Worm (Caenorhabditis elegans): ENCODE data around the gene sdz-11.
"Not testable (repeated sequence)": the region's sequence is repeated elsewhere in the genome, so short reads cannot be mapped to it uniquely, and the experiment has no call there.

sdz-11 gene

DNA sequence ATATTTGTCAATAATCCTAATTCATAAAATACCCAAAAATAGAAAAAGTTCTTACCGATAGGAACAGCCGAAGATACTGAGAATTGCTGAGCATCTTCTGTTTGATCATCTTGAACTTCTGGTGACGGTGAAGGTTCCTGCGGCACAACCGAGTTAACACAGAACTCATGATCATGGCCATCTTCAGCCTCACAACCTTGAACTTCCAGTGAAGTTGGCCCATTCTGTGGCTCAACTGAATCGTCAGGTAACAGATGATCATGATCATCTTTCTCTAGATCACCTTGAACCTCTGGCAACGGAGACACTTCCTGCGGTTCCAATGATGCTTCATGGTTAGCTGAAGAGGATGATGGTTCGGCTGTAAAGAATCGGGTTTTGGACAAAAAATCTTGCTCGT, 19.6 kb upstream of the sdz-11 start:
- no peak for TF ChIP-seq W03F9.2 (tag; optimal IDR thresholded peaks at IDR 0.05)
- TF ChIP-seq him-1 (tag; optimal IDR thresholded peaks at IDR 0.05): no peak
- TF ChIP-seq dao-5 (tag; optimal IDR thresholded peaks at IDR 0.05): no peak

- TF ChIP-seq dao-5 (tag; optimal IDR thresholded peaks at IDR 0.05) (no peak), him-1 (tag; optimal IDR thresholded peaks at IDR 0.05) (no peak), W03F9.2 (tag; optimal IDR thresholded peaks at IDR 0.05) (no peak)
These were observed 12.4 kb upstream of the sdz-11 start, which contains the start of gene srx-112 for ce11 chrII:3764486-3764885. Gene srx-112, minus strand, starts transcription at chrII:3764586.

DNA sequence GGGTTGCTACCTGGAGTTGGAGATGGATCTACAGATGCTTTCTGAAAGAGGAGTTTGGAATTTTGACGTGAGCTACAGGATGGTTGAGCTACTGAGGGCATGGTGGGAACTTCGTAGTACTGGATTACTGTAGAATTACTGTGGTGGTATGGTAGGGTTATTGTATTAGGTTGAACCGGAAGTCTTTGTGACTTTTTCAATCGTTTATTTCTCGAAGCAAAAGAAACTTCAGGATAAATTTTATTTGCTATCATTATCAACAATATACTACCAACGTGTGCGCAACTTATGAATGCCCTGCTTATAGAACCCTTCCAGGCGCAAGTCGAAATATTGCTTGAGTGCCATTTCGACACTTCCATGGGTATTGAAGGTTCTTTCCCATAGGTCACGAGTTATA, 9.5 kb upstream of the sdz-11 start, which contains the start of gene T24E12.6:
TSS of gene T24E12.6 (minus strand) at position 101 of the 400 bp plus-strand sequence.
- not testable (repeated sequence) for TF ChIP-seq him-1, dao-5, W03F9.2 (tag; optimal IDR thresholded peaks at IDR 0.05)

ce11 chrII:3759010-3759409, 6.9 kb upstream of the sdz-11 start, which contains the start of gene T24E12.12:
Gene T24E12.12, plus strand, starts transcription at chrII:3759290.
- TF ChIP-seq W03F9.2 (tag; optimal IDR thresholded peaks at IDR 0.05): no peak
- TF ChIP-seq dao-5 (tag; optimal IDR thresholded peaks at IDR 0.05): no peak
- TF ChIP-seq him-1 (tag; optimal IDR thresholded peaks at IDR 0.05): no peak

ce11 chrII:3757499-3757898, 5.4 kb upstream of the sdz-11 start, which contains the start of gene srx-111:
Gene srx-111, plus strand, starts transcription at chrII:3757799.
- TF ChIP-seq him-1 (tag; optimal IDR thresholded peaks at IDR 0.05) (no peak), W03F9.2 (tag; optimal IDR thresholded peaks at IDR 0.05) (no peak), dao-5 (tag; optimal IDR thresholded peaks at IDR 0.05) (no peak)

ce11 chrII:3753598-3753997, 1.5 kb upstream of the sdz-11 start, which contains the start of gene rcd-1:
Gene rcd-1, plus strand, starts transcription at chrII:3753898.
- TF ChIP-seq dao-5 (tag; optimal IDR thresholded peaks at IDR 0.05) (no peak), W03F9.2 (tag; optimal IDR thresholded peaks at IDR 0.05) (no peak)

- TF ChIP-seq W03F9.2 (tag; optimal IDR thresholded peaks at IDR 0.05) (no peak), him-1 (tag; optimal IDR thresholded peaks at IDR 0.05) (no peak), dao-5 (tag; optimal IDR thresholded peaks at IDR 0.05) (no peak)
These were observed 1.4 kb downstream of the sdz-11 start, which contains the start of gene fbxb-91 for ce11 chrII:3750685-3751084. Gene fbxb-91, minus strand, starts transcription at chrII:3750785.

DNA sequence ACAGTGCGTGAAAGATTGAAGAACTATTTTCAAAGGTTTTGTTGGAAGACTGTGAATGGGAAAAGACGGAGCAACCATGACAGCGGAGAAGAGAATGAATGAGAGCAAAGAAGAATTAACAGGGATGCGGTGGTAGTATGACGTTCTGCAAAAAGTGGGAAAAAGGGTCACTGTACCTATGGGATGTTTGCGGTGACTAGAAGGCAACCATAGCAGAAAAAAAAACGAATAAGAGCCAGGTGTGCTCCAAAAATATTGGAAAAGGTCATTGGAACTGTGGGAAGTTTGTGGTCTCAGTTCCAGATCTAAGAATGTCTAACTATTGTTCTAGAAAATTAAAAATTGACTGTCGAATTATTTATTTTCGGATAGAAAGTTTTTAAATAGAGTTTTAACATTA, 3.4 kb downstream of the sdz-11 start, which contains the start of gene fbxb-90:
TSS of gene fbxb-90 (minus strand) at position 101 of the 400 bp plus-strand sequence.
- TF ChIP-seq him-1 (tag; optimal IDR thresholded peaks at IDR 0.05) (no peak), W03F9.2 (tag; optimal IDR thresholded peaks at IDR 0.05) (no peak), dao-5 (tag; optimal IDR thresholded peaks at IDR 0.05) (no peak)

DNA sequence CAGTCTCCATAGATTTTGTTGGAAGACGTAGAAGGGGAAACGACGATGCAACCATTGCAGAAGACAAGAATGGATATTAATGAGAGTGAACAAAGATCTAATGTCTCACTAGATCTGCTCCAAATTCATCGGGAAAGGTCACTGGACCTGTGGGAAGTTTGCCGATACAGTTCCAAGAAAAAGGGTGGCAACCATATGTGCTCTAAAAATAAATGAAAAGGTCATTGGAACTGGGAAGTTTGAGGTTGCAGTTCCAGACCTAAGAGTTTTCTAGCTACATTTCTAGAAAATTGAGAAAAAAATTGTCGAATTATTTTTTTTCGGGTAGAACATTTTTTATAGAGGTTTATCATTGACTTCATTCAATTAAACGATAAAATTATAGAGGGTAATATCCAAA, 4.7 kb downstream of the sdz-11 start, which contains the start of gene fbxb-92:
TSS of gene fbxb-92 (minus strand) at position 101 of the 400 bp plus-strand sequence.
- no peak for TF ChIP-seq dao-5 (tag; optimal IDR thresholded peaks at IDR 0.05)
- TF ChIP-seq him-1 (tag; optimal IDR thresholded peaks at IDR 0.05): no peak
- TF ChIP-seq W03F9.2 (tag; optimal IDR thresholded peaks at IDR 0.05): no peak

DNA sequence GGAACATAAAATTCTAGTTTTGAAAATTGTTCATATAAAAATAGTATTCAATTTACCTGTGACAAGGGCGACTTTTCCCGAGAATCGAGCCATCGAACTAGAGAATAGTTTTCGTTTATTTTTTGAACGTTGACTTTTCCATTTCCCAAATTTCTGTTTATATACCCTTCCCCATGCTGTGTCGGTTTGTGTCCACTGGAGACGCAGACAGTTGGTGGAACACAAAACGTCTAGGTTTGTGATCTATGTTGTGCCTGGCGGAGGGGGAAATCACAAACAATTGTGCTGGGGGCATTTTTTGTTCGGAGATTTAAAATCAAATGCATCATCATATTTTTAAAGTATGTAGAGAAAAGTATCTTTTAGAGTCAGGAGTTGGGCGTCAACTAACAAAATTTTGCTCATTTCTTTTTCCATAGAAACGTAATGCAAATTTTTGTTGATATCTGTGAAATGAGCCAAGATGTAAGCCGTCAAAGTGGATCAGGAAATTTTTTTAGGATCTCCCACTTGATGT, 8.3 kb downstream of the sdz-11 start, which contains the start of gene nta-1:
TSS of gene nta-1 (minus strand) at position 131 of the 517 bp plus-strand sequence.
- TF ChIP-seq dao-5 (tag; optimal IDR thresholded peaks at IDR 0.05) (no peak), him-1 (tag; optimal IDR thresholded peaks at IDR 0.05) (no peak), W03F9.2 (tag; optimal IDR thresholded peaks at IDR 0.05) (no peak)

DNA sequence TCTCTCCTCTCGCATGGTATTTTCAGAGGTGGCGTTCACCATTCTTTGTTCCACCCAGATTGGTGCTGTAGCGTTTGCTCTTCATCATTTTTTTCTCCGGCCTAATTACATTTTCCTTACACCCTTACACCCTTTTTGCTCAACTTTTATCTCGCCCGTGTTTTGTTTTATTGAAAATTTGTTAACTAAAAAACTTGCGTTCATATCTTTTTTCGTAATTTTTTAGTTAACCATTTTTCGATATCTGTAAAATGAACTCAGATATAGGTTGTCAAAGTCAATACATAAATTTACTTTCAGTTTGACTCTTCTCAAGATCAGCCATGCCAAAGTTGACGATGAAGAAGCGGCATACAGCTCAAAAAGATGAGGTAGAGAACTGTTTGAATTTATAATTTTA, 10.5 kb downstream of the sdz-11 start, which contains the start of gene F12E12.1:
TSS of gene F12E12.1 (plus strand) at position 301 of the 400 bp plus-strand sequence.
- TF ChIP-seq W03F9.2 (tag; optimal IDR thresholded peaks at IDR 0.05) (no peak), him-1 (tag; optimal IDR thresholded peaks at IDR 0.05) (no peak), dao-5 (tag; optimal IDR thresholded peaks at IDR 0.05) (no peak)

- no peak for TF ChIP-seq dao-5 (tag; optimal IDR thresholded peaks at IDR 0.05)
These were observed 12.4 kb downstream of the sdz-11 start, which contains the start of gene F12E12.2 for ce11 chrII:3739647-3740046. Gene F12E12.2, plus strand, starts transcription at chrII:3739947.

DNA sequence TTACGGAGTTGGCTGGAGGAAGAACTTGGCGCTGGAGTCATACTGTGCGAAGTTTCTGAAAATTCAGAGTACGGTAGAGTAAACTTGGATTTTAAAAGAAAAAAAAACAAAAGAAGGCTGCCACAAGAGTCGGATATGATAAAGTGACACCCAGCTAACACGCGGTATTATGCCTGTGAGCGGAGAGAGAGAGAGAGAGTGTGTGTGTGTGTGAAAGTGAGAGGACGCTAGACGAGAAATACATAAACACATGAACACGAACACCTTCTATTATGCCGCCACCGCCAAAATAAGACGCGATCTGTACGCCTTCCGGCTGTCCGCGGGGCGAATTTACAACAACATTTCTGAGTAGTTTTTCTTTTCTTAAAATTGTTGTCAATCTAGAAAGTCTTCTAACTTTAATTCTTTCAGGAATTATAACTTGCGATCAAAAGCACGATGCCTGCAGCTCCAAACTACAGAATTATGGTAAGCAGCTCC, 15.2 kb downstream of the sdz-11 start, which contains the start of gene F12E12.6:
TSS of gene F12E12.6 (minus strand) at position 51 of the 483 bp plus-strand sequence.
- TF ChIP-seq W03F9.2 (tag; optimal IDR thresholded peaks at IDR 0.05) (no peak), dao-5 (tag; optimal IDR thresholded peaks at IDR 0.05) (no peak), him-1 (tag; optimal IDR thresholded peaks at IDR 0.05) (no peak)

DNA sequence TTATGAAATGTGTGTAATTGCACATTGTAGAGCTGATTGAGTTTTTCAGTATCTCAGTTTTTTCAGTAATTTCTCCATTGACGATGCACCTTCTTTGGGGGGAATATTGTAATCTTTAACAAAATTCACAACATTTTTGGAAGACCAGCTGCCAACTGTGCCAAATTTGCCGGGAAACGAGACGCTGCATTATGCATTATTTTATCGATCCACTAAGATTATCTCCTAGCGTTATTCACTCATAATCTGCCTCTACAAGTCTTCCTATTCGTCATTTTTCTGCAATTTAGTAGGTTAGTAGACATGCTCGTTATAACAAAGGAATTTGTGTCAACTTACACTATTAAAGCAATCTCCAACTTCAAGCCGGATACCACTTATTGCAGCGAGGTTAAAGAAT, 20.4 kb downstream of the sdz-11 start, which contains the start of the genes sdz-12 and bath-31:
TSS of gene sdz-12 (minus strand) at position 101 of the 400 bp plus-strand sequence.
TSS of gene bath-31 (plus strand) at position 251 of the 400 bp plus-strand sequence.
- no peak for TF ChIP-seq him-1 (tag; optimal IDR thresholded peaks at IDR 0.05)
- TF ChIP-seq dao-5 (tag; optimal IDR thresholded peaks at IDR 0.05): no peak
- TF ChIP-seq W03F9.2 (tag; optimal IDR thresholded peaks at IDR 0.05): no peak
